Fruit fly (Drosophila melanogaster): ENCODE data around the gene CG10864.

Gene CG10864

DNA sequence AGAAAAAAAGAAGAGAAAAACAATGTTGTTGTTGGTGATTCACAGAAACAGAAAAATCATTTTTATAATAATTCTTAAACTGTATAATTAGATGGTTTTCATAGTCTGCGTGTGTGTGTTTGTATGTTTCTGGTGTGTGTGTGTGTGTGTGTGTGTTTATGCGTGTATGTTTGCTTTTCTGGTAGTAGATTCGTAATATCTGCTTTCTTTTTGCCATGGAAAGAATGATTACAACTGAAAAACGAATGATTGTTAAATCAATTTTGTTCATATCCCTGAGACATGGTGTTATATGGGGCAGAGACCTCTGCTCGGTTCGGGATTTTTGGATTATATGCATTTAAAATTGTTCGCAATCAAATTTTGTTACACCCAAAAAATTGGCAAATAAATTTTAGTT lies 11.9 kb upstream of the CG10864 start:
- TF ChIP-seq unc-4 (GFP tag; IDR thresholded peaks at IDR 0.05; ENCODE audit: partially characterized antibody) (no peak), NfI (GFP tag; optimal IDR thresholded peaks at IDR 0.05) (no peak), CG6765 (GFP tag; optimal IDR thresholded peaks at IDR 0.05) (no peak)

DNA sequence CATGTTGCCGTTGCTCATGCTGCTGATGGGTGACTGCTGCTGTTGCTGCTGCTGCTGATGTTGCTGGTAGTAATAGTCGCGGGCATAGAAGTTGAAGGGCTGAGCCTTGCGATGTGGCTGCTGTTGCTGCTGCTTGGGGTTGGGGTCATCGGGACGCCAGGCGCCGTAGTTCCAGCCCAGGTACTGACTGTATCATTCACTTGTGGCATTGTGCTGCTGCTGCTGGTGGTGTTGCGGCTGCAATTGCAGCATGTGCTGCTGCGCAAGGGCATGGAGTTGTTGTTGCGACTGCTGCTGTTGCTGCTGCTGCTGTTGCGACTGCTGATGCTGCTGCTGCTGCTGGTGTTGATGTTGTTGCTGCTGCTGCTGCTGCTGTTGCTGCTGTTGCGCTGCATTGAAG lies 11.0 kb upstream of the CG10864 start:
- TF ChIP-seq phol (tag; optimal IDR thresholded peaks at IDR 0.05) (no peak), ab (GFP tag; optimal IDR thresholded peaks at IDR 0.05) (no peak), CG13296 (GFP tag; optimal IDR thresholded peaks at IDR 0.05) (no peak), kni (GFP tag; optimal IDR thresholded peaks at IDR 0.05) (no peak), Gsc (GFP tag; IDR thresholded peaks at IDR 0.05) (no peak), CG3995 (GFP tag; optimal IDR thresholded peaks at IDR 0.05) (no peak), mld (GFP tag; IDR thresholded peaks at IDR 0.05; ENCODE audit: partially characterized antibody) (no peak), CG8765 (GFP tag; IDR thresholded peaks at IDR 0.05) (no peak), stc (GFP tag; IDR thresholded peaks at IDR 0.05) (no peak), CG7786 (GFP tag; optimal IDR thresholded peaks at IDR 0.05) (no peak), B-H2 (GFP tag; optimal IDR thresholded peaks at IDR 0.05) (no peak), CG8478 (optimal IDR thresholded peaks at IDR 0.05) (peak; percentile 70), CG11696 (GFP tag; IDR thresholded peaks at IDR 0.05) (no peak), Aef1 (GFP tag; IDR thresholded peaks at IDR 0.05) (no peak), gro (GFP tag; optimal IDR thresholded peaks at IDR 0.05) (no peak), CG16779 (GFP tag; IDR thresholded peaks at IDR 0.05) (no peak), CG13894 (tag; optimal IDR thresholded peaks at IDR 0.05) (no peak), CG2129 (GFP tag; IDR thresholded peaks at IDR 0.05; ENCODE audit: partially characterized antibody) (no peak), chif (GFP tag; optimal IDR thresholded peaks at IDR 0.05) (no peak), CG8089 (GFP tag; optimal IDR thresholded peaks at IDR 0.05) (no peak), Six4 (GFP tag; optimal IDR thresholded peaks at IDR 0.05) (no peak), CG6854 (GFP tag; optimal IDR thresholded peaks at IDR 0.05) (no peak), MTF-1 (GFP tag; optimal IDR thresholded peaks at IDR 0.05; ENCODE audit: borderline replicate concordance) (no peak), CG6272 (GFP tag; IDR thresholded peaks at IDR 0.05) (no peak), Eip74EF (GFP tag; optimal IDR thresholded peaks at IDR 0.05) (no peak), CG11504 (tag; optimal IDR thresholded peaks at IDR 0.05) (peak; percentile 71), Dfd (GFP tag; optimal IDR thresholded peaks at IDR 0.05) (peak in 1 of 2 experiments; percentile 24), Ets65A (GFP tag) (peak; percentile 16), CG15073 (GFP tag; optimal IDR thresholded peaks at IDR 0.05) (no peak), NK7.1 (GFP tag; optimal IDR thresholded peaks at IDR 0.05) (no peak), z (GFP tag; IDR thresholded peaks at IDR 0.05) (no peak), wdn (GFP tag; IDR thresholded peaks at IDR 0.05) (no peak), zf30C (GFP tag; optimal IDR thresholded peaks at IDR 0.05) (no peak), tna (GFP tag; IDR thresholded peaks at IDR 0.05; ENCODE audit: partially characterized antibody) (no peak)

DNA sequence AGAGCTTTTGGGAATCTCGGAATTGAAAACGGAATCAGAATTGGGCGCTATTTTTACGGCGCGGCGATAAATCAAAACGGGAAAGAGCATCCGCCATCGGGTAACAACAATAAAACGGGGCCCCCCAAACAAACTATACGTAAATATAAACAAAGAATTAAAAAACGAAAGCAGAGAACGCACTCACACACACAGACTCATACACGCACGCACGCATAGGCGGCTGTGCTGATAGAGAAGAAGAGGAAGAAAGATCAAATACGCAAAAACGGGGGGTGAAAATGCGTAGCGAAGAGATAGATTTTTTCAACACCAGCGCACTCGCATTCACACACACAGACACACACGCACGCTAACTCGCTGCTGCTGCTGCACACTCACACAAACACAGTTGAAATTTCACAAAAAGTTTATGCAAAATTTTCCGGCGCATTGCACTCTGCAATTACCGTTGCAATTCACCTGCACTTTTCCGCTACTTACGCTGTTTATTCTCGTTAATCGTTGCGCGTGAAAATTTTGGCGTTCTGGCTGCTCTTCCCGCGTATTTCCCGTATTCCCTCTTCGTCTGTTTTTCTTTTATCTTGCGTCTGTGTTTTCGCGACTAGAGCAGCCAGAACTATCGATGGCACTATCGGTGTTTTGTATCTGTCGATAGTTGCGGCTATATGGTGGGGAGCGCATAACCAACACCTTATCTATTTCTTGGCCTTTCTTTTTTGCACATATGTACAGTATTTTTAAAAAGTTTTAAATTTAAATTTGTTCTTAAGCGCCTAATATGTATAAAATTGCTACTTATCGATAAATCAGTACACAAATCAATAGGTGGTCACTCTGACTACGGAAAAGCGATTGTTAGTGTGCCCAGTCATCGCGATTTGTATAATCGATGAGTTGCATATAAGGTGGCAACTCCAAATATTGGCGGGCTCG lies 1.1 kb upstream of the CG10864 start, which contains the start of gene CG31122:
TSS of gene CG31122 (minus strand) at position 596 of the 936 bp plus-strand sequence.
- TF ChIP-seq CTCF (GFP tag; optimal IDR thresholded peaks at IDR 0.05) (no peak), Antp (GFP tag; optimal IDR thresholded peaks at IDR 0.05) (peak; percentile 21), CG9727 (GFP tag; optimal IDR thresholded peaks at IDR 0.05) (no peak), CG4282 (GFP tag; optimal IDR thresholded peaks at IDR 0.05) (no peak), CG2129 (GFP tag; IDR thresholded peaks at IDR 0.05; ENCODE audit: partially characterized antibody) (peak; percentile 98), toy (GFP tag; IDR thresholded peaks at IDR 0.05) (no peak), ro (GFP tag; IDR thresholded peaks at IDR 0.05) (no peak), gfzf (GFP tag; optimal IDR thresholded peaks at IDR 0.05) (peak; percentile 71), Hr39 (optimal IDR thresholded peaks at IDR 0.05) (no peak), CG8924 (tag; optimal IDR thresholded peaks at IDR 0.05) (peak; percentile 38), pita (GFP tag; optimal IDR thresholded peaks at IDR 0.05) (no peak), ERR (GFP tag; optimal IDR thresholded peaks at IDR 0.05) (peak; percentile 14), D19B (GFP tag; optimal IDR thresholded peaks at IDR 0.05) (peak; percentile 7), Eip74EF (GFP tag; optimal IDR thresholded peaks at IDR 0.05) (no peak), slou (GFP tag; optimal IDR thresholded peaks at IDR 0.05) (no peak)

Data from whole organism, embryonic.